Fruit fly (Drosophila melanogaster) whole organism, prepupa: ENCODE results near the gene pall.

Experiments
- Blimp-1 ChIP-seq: fragments of 200-800 bp; sonication (Bioruptor generic); optimal IDR thresholded peaks from 3 replicates; lab custom pipeline; 2017; ENCODE audit warnings: missing biosample characterization, missing genetic modification characterization, mild to moderate bottlenecking, moderate library complexity, missing genetic modification reagents
- CG10631 ChIP-seq: fragments of 200-800 bp; sonication (Bioruptor generic); optimal IDR thresholded peaks from 2 replicates; lab custom pipeline; 2016; ENCODE audit warnings: missing biosample characterization, missing genetic modification characterization
- CG10669 ChIP-seq: fragments of 200-800 bp; sonication (Bioruptor generic); optimal IDR thresholded peaks from 3 replicates; lab custom pipeline; 2018; ENCODE audit warnings: missing biosample characterization, mild to moderate bottlenecking, missing genetic modification characterization, moderate library complexity
- CG11294 ChIP-seq: fragments of 200-800 bp; sonication (Bioruptor generic); IDR thresholded peaks from 2 replicates; pipeline ENCODE4 v1.3.6; 2022; ENCODE audit warnings: missing biosample characterization, missing genetic modification characterization
- CG11762 ChIP-seq: fragments of 200-800 bp; sonication (Bioruptor generic); optimal IDR thresholded peaks from 3 replicates; lab custom pipeline; 2016; ENCODE audit warnings: missing biosample characterization, missing genetic modification characterization; ENCODE audit not compliant: insufficient read depth
- CG11902 ChIP-seq: fragments of 200-800 bp; sonication (Bioruptor generic); optimal IDR thresholded peaks from 3 replicates; lab custom pipeline; 2016; ENCODE audit warnings: missing biosample characterization, missing genetic modification characterization
- CG15336 ChIP-seq: fragments of 200-800 bp; sonication (Bioruptor generic); IDR thresholded peaks from 2 replicates; pipeline ENCODE4 v1.3.6; 2022; ENCODE audit warnings: missing biosample characterization, missing genetic modification characterization
- CG1621 ChIP-seq: fragments of 200-800 bp; sonication (Bioruptor generic); optimal IDR thresholded peaks from 3 replicates; lab custom pipeline; 2018; ENCODE audit warnings: missing biosample characterization, mild to moderate bottlenecking, missing genetic modification characterization
- CG16779 ChIP-seq: fragments of 200-800 bp; sonication (Bioruptor generic); optimal IDR thresholded peaks from 3 replicates; lab custom pipeline; 2017; ENCODE audit warnings: missing biosample characterization, mild to moderate bottlenecking, missing genetic modification characterization
- CG3032 ChIP-seq: fragments of 200-800 bp; optimal IDR thresholded peaks from 2 replicates; lab custom pipeline; 2019; ENCODE audit warnings: missing biosample characterization, mild to moderate bottlenecking, missing genetic modification characterization, moderate library complexity
- CG31627 ChIP-seq: fragments of 200-800 bp; sonication (Bioruptor generic); optimal IDR thresholded peaks from 3 replicates; lab custom pipeline; 2016; ENCODE audit warnings: missing biosample characterization, missing genetic modification characterization
- CG34406 ChIP-seq: fragments of 200-800 bp; sonication (Bioruptor generic); optimal IDR thresholded peaks from 3 replicates; lab custom pipeline; 2016; ENCODE audit warnings: missing biosample characterization, missing genetic modification characterization
- CG3919 ChIP-seq: fragments of 200-800 bp; sonication (Bioruptor generic); optimal IDR thresholded peaks from 3 replicates; lab custom pipeline; 2016; ENCODE audit warnings: missing biosample characterization, missing genetic modification characterization
- CG4318 ChIP-seq: fragments of 200-800 bp; sonication (Bioruptor generic); optimal IDR thresholded peaks from 3 replicates; lab custom pipeline; 2017; ENCODE audit warnings: missing biosample characterization, mild to moderate bottlenecking, missing genetic modification characterization
- CG6163 ChIP-seq: fragments of 200-800 bp; sonication (Bioruptor generic); IDR thresholded peaks from 3 replicates; pipeline ENCODE4 v1.3.6; 2022; ENCODE audit warnings: missing biosample characterization, missing genetic modification characterization
- CG6276 ChIP-seq: fragments of 200-800 bp; sonication (Bioruptor generic); optimal IDR thresholded peaks from 2 replicates; lab custom pipeline; 2017; ENCODE audit warnings: missing biosample characterization, mild to moderate bottlenecking, missing genetic modification characterization
- CG6792 ChIP-seq: fragments of 200-800 bp; sonication (Bioruptor generic); optimal IDR thresholded peaks from 3 replicates; lab custom pipeline; 2016; ENCODE audit warnings: missing biosample characterization, missing genetic modification characterization
- CG6808 ChIP-seq: fragments of 200-800 bp; sonication (Bioruptor generic); optimal IDR thresholded peaks from 3 replicates; lab custom pipeline; 2017; ENCODE audit warnings: missing biosample characterization, missing genetic modification characterization, mild to moderate bottlenecking, moderate library complexity, missing genetic modification reagents
- CG6854 ChIP-seq: fragments of 200-800 bp; sonication (Bioruptor generic); optimal IDR thresholded peaks from 2 replicates; lab custom pipeline; 2017; ENCODE audit warnings: missing biosample characterization, mild to moderate bottlenecking, missing genetic modification characterization
- CG7368 ChIP-seq: fragments of 200-800 bp; sonication (Bioruptor generic); optimal IDR thresholded peaks from 3 replicates; lab custom pipeline; 2016; ENCODE audit warnings: missing biosample characterization, missing genetic modification characterization
- CG8119 ChIP-seq: fragments of 200-800 bp; sonication (Bioruptor generic); IDR thresholded peaks from 3 replicates; pipeline ENCODE4 v1.3.6; 2022; ENCODE audit warnings: missing biosample characterization, missing genetic modification characterization
- CG8319 ChIP-seq: fragments of 200-800 bp; sonication (Bioruptor generic); optimal IDR thresholded peaks from 3 replicates; lab custom pipeline; 2016; ENCODE audit warnings: missing biosample characterization, missing genetic modification characterization
- Ets96B ChIP-seq: fragments of 200-800 bp; optimal IDR thresholded peaks from 2 replicates; lab custom pipeline; 2019; ENCODE audit warnings: missing biosample characterization, mild to moderate bottlenecking, missing genetic modification characterization, moderate library complexity
- Gug ChIP-seq: fragments of 200-800 bp; sonication (Bioruptor generic); IDR thresholded peaks from 2 replicates; pipeline ENCODE4 v1.3.6; 2022; ENCODE audit warnings: missing biosample characterization, missing genetic modification characterization
- Hr38 ChIP-seq: sonication (Bioruptor generic); optimal IDR thresholded peaks from 2 replicates; lab custom pipeline; 2016; ENCODE audit warnings: missing biosample characterization, missing genetic modification characterization
- Hr39 ChIP-seq: fragments of 200-800 bp; sonication (Bioruptor generic); optimal IDR thresholded peaks from 2 replicates; lab custom pipeline; 2016; ENCODE audit warnings: missing biosample characterization, missing genetic modification characterization
- Hr4 ChIP-seq: fragments of 200-800 bp; sonication (Bioruptor generic); optimal IDR thresholded peaks from 3 replicates; lab custom pipeline; 2016; ENCODE audit warnings: missing biosample characterization, missing genetic modification characterization
- Lpt ChIP-seq: fragments of 200-800 bp; sonication (Bioruptor generic); optimal IDR thresholded peaks from 3 replicates; lab custom pipeline; 2016; ENCODE audit warnings: missing biosample characterization, missing genetic modification characterization
- Met ChIP-seq: fragments of 200-800 bp; sonication (Bioruptor generic); optimal IDR thresholded peaks from 3 replicates; lab custom pipeline; 2016; ENCODE audit warnings: missing biosample characterization, missing genetic modification characterization
- Smox ChIP-seq: fragments of 200-800 bp; sonication (Bioruptor generic); optimal IDR thresholded peaks from 3 replicates; lab custom pipeline; 2016; ENCODE audit warnings: missing biosample characterization, missing genetic modification characterization
- Sox102F ChIP-seq: fragments of 200-800 bp; sonication (Bioruptor generic); optimal IDR thresholded peaks from 2 replicates; lab custom pipeline; 2016; ENCODE audit warnings: missing biosample characterization, mild to moderate bottlenecking, missing genetic modification characterization
- Sox14 ChIP-seq: fragments of 200-800 bp; sonication (Bioruptor generic); optimal IDR thresholded peaks from 3 replicates; lab custom pipeline; 2016; ENCODE audit warnings: missing biosample characterization, missing genetic modification characterization
- Sox15 ChIP-seq: fragments of 200-800 bp; sonication (Bioruptor generic); optimal IDR thresholded peaks from 3 replicates; lab custom pipeline; 2016; ENCODE audit warnings: missing biosample characterization, missing genetic modification characterization
- achi ChIP-seq: fragments of 200-800 bp; sonication (Bioruptor generic); optimal IDR thresholded peaks from 3 replicates; lab custom pipeline; 2016; ENCODE audit warnings: missing biosample characterization, missing genetic modification characterization
- acj6 ChIP-seq: fragments of 200-800 bp; sonication (Bioruptor generic); optimal IDR thresholded peaks from 3 replicates; lab custom pipeline; 2016; ENCODE audit warnings: missing biosample characterization, missing genetic modification characterization
- cyc ChIP-seq: fragments of 200-800 bp; sonication (Bioruptor generic); optimal IDR thresholded peaks from 3 replicates; lab custom pipeline; 2016; ENCODE audit warnings: missing biosample characterization, missing genetic modification characterization
- dac ChIP-seq: fragments of 200-800 bp; sonication (Bioruptor generic); optimal IDR thresholded peaks from 2 replicates; lab custom pipeline; 2017; ENCODE audit warnings: missing biosample characterization, mild to moderate bottlenecking, missing genetic modification characterization
- dsx ChIP-seq: fragments of 200-800 bp; optimal IDR thresholded peaks from 3 replicates; lab custom pipeline; 2019; ENCODE audit warnings: missing biosample characterization, mild to moderate bottlenecking, missing genetic modification characterization, moderate library complexity; ENCODE audit not compliant: poor library complexity, severe bottlenecking
- eg ChIP-seq: fragments of 200-800 bp; sonication (Bioruptor generic); IDR thresholded peaks from 3 replicates; pipeline ENCODE4 v1.3.6; 2022; ENCODE audit warnings: missing biosample characterization, missing genetic modification characterization
- fkh ChIP-seq: fragments of 200-800 bp; sonication (Bioruptor generic); optimal IDR thresholded peaks from 3 replicates; lab custom pipeline; 2017; ENCODE audit warnings: missing biosample characterization, mild to moderate bottlenecking, missing genetic modification characterization, moderate library complexity
- lz ChIP-seq: fragments of 200-800 bp; sonication (Bioruptor generic); optimal IDR thresholded peaks from 3 replicates; lab custom pipeline; 2016; ENCODE audit warnings: missing biosample characterization, missing genetic modification characterization
- net ChIP-seq: fragments of 200-800 bp; sonication (Bioruptor generic); optimal IDR thresholded peaks from 3 replicates; lab custom pipeline; 2016; ENCODE audit warnings: missing biosample characterization, missing genetic modification characterization
- salr ChIP-seq, 2 experiments: fragments of 200-800 bp; sonication (Bioruptor generic); optimal IDR thresholded peaks; 3 replicates each; lab custom pipeline; 2016 to 2018; ENCODE audit warnings: missing biosample characterization in 2 of 2, missing genetic modification characterization in 2 of 2, mild to moderate bottlenecking in 1 of 2
- spab ChIP-seq: fragments of 200-800 bp; sonication (Bioruptor generic); optimal IDR thresholded peaks from 2 replicates; lab custom pipeline; 2017; ENCODE audit warnings: missing biosample characterization, mild to moderate bottlenecking, missing genetic modification characterization, missing genetic modification reagents
- topi ChIP-seq: fragments of 200-800 bp; sonication (Bioruptor generic); optimal IDR thresholded peaks from 3 replicates; lab custom pipeline; 2016; ENCODE audit warnings: missing biosample characterization, missing genetic modification characterization
- vri ChIP-seq: fragments of 200-800 bp; sonication (Bioruptor generic); optimal IDR thresholded peaks from 3 replicates; lab custom pipeline; 2016; ENCODE audit warnings: missing biosample characterization, mild to moderate bottlenecking, missing genetic modification characterization

The pall gene

DNA sequence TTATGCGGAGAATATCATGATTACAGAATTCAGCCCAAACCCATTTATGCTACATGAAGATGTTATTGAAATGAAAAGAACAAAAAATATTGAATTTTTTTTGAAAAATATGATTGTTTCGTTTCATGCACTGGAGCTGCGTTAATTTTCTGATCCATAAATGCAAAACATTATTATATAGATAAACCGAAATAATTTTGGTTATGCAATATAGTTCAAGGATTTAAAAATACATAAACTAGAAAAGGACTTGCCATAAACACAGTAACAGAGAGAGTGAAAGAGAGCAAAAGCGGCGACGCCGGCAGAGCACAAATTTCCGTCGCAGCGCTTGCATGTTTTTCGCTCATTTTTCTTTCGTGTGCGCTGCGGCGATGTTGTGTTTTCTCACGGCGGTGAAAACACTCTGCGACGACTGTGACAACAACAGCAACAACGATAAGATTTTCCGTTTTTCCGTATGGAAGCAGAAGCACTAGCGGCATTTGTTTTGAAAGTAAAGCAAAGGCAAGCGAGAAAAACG, 25.3 kb downstream of the pall start (continued):
- TF ChIP-seq dsx (GFP tag; lab: Kevin White, UChicago) (peak; percentile 85), CG31627 (GFP tag; lab: Kevin White, UChicago) (peak; percentile 77), CG15336 (peak; percentile 95), CG6854 (GFP tag; lab: Kevin White, UChicago) (peak; percentile 85), acj6 (GFP tag; lab: Kevin White, UChicago) (peak; percentile 87), CG7368 (GFP tag; lab: Kevin White, UChicago) (peak; percentile 80), CG8319 (GFP tag; lab: Kevin White, UChicago) (peak; percentile 52), Hr4 (GFP tag; lab: Kevin White, UChicago) (peak; percentile 96), CG6276 (GFP tag; lab: Kevin White, UChicago) (peak; percentile 97), CG11762 (GFP tag; lab: Kevin White, UChicago) (peak; percentile 81), CG3919 (GFP tag; lab: Kevin White, UChicago) (peak; percentile 89), CG4318 (peak; percentile 88), Met (GFP tag; lab: Kevin White, UChicago) (peak; percentile 90), CG6792 (peak; percentile 86), Blimp-1 (peak; percentile 80), cyc (GFP tag; lab: Kevin White, UChicago) (peak; percentile 80), CG11902 (GFP tag; lab: Kevin White, UChicago) (peak; percentile 59), Hr39 (GFP tag; lab: Kevin White, UChicago) (peak; percentile 64), CG6808 (peak; percentile 83), CG3032 (tag; lab: Kevin White, UChicago) (peak; percentile 91)

DNA sequence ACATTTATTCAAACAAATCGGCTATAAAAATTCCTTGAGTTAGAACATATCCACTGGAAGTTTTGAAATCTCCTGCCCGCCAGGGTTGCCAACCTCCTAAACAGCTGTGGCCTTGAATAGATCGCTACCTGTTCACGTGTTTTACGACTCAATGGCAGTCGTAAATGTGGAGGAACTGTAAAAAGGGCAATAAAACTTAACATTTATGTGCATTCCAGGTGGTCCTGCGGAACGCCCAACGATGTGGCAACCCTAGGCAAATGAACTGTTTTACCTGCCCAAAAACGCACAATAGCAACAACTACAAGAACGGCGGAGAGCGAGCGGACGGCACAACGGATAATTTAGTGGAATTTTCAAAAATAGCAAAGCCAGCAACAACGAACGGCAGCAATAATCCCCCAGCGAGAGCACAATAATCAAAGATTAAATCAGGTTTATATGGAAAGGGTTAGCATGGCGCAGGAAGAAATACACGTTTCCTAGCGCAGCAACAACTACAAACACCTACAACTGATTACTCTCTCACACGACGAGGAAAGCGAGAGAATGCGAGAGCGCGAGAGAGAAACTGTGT, 25.8 kb downstream of the pall start:
- TF ChIP-seq CG6163 (peak; percentile 43; the same call in 1 of the 3 replicates), spab (no peak), CG10669 (GFP tag; lab: Kevin White, UChicago) (peak; percentile 23), fkh (GFP tag; lab: Kevin White, UChicago) (no peak), Hr39 (GFP tag; lab: Kevin White, UChicago) (peak; percentile 50), CG15336 (peak; percentile 6; the same call in 1 of the 2 replicates), Sox15 (no peak), CG8319 (GFP tag; lab: Kevin White, UChicago) (no peak), Lpt (GFP tag; lab: Kevin White, UChicago) (no peak), acj6 (GFP tag; lab: Kevin White, UChicago) (no peak), CG4318 (no peak), dsx (GFP tag; lab: Kevin White, UChicago) (no peak), CG11294 (peak; percentile 36; the same call in 1 of the 2 replicates), topi (GFP tag; lab: Kevin White, UChicago) (no peak), CG1621 (peak; percentile 47), salr (GFP tag; optimal IDR thresholded peaks at IDR 0.05; lab: Kevin White, UChicago) (peak in 1 of 2 experiments; percentile 7), net (GFP tag; lab: Kevin White, UChicago) (no peak), dac (GFP tag; lab: Kevin White, UChicago) (no peak), CG16779 (tag; lab: Kevin White, UChicago) (no peak), eg (GFP tag; lab: Robert Waterston, UW) (peak; percentile 62), achi (no peak), CG34406 (GFP tag; lab: Kevin White, UChicago) (no peak), CG31627 (GFP tag; lab: Kevin White, UChicago) (peak; percentile 7), CG6808 (no peak), CG10631 (GFP tag; lab: Kevin White, UChicago) (no peak), vri (no peak), Hr38 (GFP tag; lab: Kevin White, UChicago) (no peak), Gug (GFP tag; lab: Robert Waterston, UW) (no peak), lz (GFP tag; lab: Kevin White, UChicago) (no peak), Smox (GFP tag; lab: Kevin White, UChicago) (no peak), CG8119 (GFP tag; lab: Robert Waterston, UW) (no peak), Ets96B (tag; lab: Kevin White, UChicago) (peak; percentile 27), Sox102F (no peak), CG3032 (tag; lab: Kevin White, UChicago) (no peak), Sox14 (peak; percentile 4)
